Worm (Caenorhabditis elegans): ENCODE data around the gene hrg-9.

hrg-9 gene

DNA sequence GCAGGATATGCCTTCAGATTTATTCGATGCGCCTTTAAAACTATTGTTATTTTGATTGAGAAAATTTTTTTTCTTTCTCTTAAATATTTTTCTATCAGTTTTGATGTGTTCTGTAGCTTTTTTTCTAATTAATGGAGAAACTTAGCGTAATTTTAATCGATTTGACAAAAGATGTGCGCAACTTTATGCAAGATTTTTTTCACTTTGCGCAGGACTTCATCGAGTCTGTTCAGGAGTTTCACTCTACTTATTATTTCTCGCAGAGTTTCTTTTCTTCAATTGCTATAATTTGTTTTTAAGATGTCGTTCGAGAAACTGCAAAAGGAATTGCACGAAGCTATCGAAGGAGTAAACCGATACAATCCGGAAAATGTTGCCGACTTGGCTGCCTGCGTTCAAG is 9.4 kb downstream of the hrg-9 start, which contains the start of gene eif-3.K:
eif-3.K (plus strand) TSS at position 301 of the 400 bp plus-strand sequence.
- no peak for TF ChIP-seq ceh-82 (tag; optimal IDR thresholded peaks at IDR 0.05)
- TF ChIP-seq unc-62 (GFP tag; optimal IDR thresholded peaks at IDR 0.05 in 1 of 2) = peak in 1 of 2 experiments; percentile 24
- no peak for TF ChIP-seq unc-62 (tag; optimal IDR thresholded peaks at IDR 0.05)

DNA sequence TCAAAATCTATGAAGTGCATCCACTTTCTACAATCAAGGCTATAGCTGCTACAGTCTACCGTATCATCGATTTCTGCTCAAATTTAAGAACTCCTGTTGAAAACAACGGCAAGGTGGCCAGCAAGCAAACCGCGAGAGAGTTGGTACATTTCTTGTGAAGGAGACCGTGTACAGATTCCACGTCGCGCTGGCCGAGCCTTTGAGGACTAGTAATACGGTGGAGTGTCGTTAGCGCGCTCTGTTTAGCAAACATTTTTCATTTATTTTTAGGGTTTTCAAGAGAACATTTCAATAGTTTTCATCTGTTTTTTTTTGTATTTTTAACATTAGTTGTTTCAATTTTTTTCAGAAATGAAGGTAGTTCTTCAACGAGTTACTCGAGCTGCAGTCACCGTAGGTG is 10.9 kb downstream of the hrg-9 start, which contains the start of gene pqn-68:
pqn-68 (plus strand) TSS at position 350 of the 400 bp plus-strand sequence.
- TF ChIP-seq nhr-6 (tag; optimal IDR thresholded peaks at IDR 0.05) = peak; percentile 80
- peak; percentile 71 for TF ChIP-seq aha-1 (tag)
- no peak for TF ChIP-seq nhr-11 (tag; optimal IDR thresholded peaks at IDR 0.05)
- TF ChIP-seq D1046.2 (GFP tag; IDR thresholded peaks at IDR 0.05) = no peak
- no peak; the same call in 1 of the 2 replicates for TF ChIP-seq lin-38 (GFP tag; IDR thresholded peaks at IDR 0.05)
- no peak for TF ChIP-seq fos-1 (tag; optimal IDR thresholded peaks at IDR 0.05)
- TF ChIP-seq hmg-1.1 (GFP tag; IDR thresholded peaks at IDR 0.05) = no peak
- no peak for TF ChIP-seq Y105C5A.15 (GFP tag; IDR thresholded peaks at IDR 0.05)
- TF ChIP-seq F10B5.3 (tag; optimal IDR thresholded peaks at IDR 0.05) = no peak
- TF ChIP-seq mes-2 (tag; optimal IDR thresholded peaks at IDR 0.05; ENCODE audit: poor library complexity, severe bottlenecking) = peak; percentile 85
- TF ChIP-seq php-3 (GFP tag; IDR thresholded peaks at IDR 0.05) = no peak
- TF ChIP-seq dve-1 (tag; optimal IDR thresholded peaks at IDR 0.05; ENCODE audit: insufficient read depth) = peak; percentile 17
- TF ChIP-seq daf-12 (tag; optimal IDR thresholded peaks at IDR 0.05) = no peak
- TF ChIP-seq dpl-1 (GFP tag; optimal IDR thresholded peaks at IDR 0.05) = peak; percentile 25
- TF ChIP-seq mxl-2 (GFP tag; conservative IDR thresholded peaks at IDR 0.05) = no peak
- no peak for TF ChIP-seq madf-9 (GFP tag; conservative IDR thresholded peaks at IDR 0.05)
- TF ChIP-seq R02D3.7 (tag; optimal IDR thresholded peaks at IDR 0.05) = no peak
- TF ChIP-seq daf-16 (GFP tag; optimal IDR thresholded peaks at IDR 0.05) = no peak
- TF ChIP-seq daf-16 (tag; optimal IDR thresholded peaks at IDR 0.05) = peak; percentile 6
- TF ChIP-seq fkh-10 (GFP tag; optimal IDR thresholded peaks at IDR 0.05) = no peak
- no peak for TF ChIP-seq rbr-2 (tag; optimal IDR thresholded peaks at IDR 0.05)
- peak in 1 of 2 experiments; percentile 55 for TF ChIP-seq lsy-2 (tag; optimal IDR thresholded peaks at IDR 0.05)
- peak in 1 of 2 experiments; percentile 8 for TF ChIP-seq hif-1 (tag; optimal IDR thresholded peaks at IDR 0.05)
- TF ChIP-seq nhr-41 (GFP tag; IDR thresholded peaks at IDR 0.05) = no peak
- no peak for TF ChIP-seq mdl-1 (tag; optimal IDR thresholded peaks at IDR 0.05)
- TF ChIP-seq lin-13 (GFP tag; optimal IDR thresholded peaks at IDR 0.05) = no peak
- TF ChIP-seq gei-8 (GFP tag; optimal IDR thresholded peaks at IDR 0.05) = no peak
- no peak for TF ChIP-seq madf-5 (GFP tag; IDR thresholded peaks at IDR 0.05)
- TF ChIP-seq lim-7 (GFP tag; IDR thresholded peaks at IDR 0.05) = no peak
- TF ChIP-seq dmd-9 (GFP tag; IDR thresholded peaks at IDR 0.05) = no peak
- TF ChIP-seq nhr-102 (tag; optimal IDR thresholded peaks at IDR 0.05) = no peak
- peak; percentile 92 for TF ChIP-seq T20F7.1 (GFP tag; optimal IDR thresholded peaks at IDR 0.05)
- no peak for TF ChIP-seq saeg-2 (GFP tag; IDR thresholded peaks at IDR 0.05)
- TF ChIP-seq pqm-1 (tag; optimal IDR thresholded peaks at IDR 0.05) = no peak
- TF ChIP-seq mdt-29 (GFP tag; IDR thresholded peaks at IDR 0.05) = no peak
- TF ChIP-seq hlh-30 (tag; optimal IDR thresholded peaks at IDR 0.05; ENCODE audit: insufficient read depth) = peak; percentile 8
- no peak for TF ChIP-seq nhr-28 (tag; optimal IDR thresholded peaks at IDR 0.05)
